Worm (Caenorhabditis elegans) whole organism, L4 larva: ENCODE results near the gene szy-20.

ENCODE experiments used
- F10B5.3 ChIP-seq: sonication (generic microtip); optimal IDR thresholded peaks from 2 replicates; lab custom pipeline; 2016; ENCODE audit warnings: mild to moderate bottlenecking, missing genetic modification characterization, missing compliant biosample characterization
- F49E8.2 ChIP-seq: sonication (generic microtip); optimal IDR thresholded peaks from 2 replicates; lab custom pipeline; 2016; ENCODE audit warnings: missing compliant biosample characterization, mild to moderate bottlenecking, missing genetic modification characterization, borderline replicate concordance
- R02D3.7 ChIP-seq: fragments of 150-350 bp; sonication (generic microtip); optimal IDR thresholded peaks from 3 replicates; lab custom pipeline; 2014; ENCODE audit warnings: missing biosample characterization, missing genetic modification characterization
- T20F7.1 ChIP-seq: fragments of 200-800 bp; sonication (Bioruptor generic); optimal IDR thresholded peaks from 2 replicates; lab custom pipeline; 2018; ENCODE audit warnings: mild to moderate bottlenecking, missing genetic modification characterization, missing compliant biosample characterization
- Y48G9A.11 ChIP-seq: fragments of 200-800 bp; sonication (Bioruptor generic); IDR thresholded peaks from 2 replicates; pipeline ENCODE4 v1.3.6; 2022; ENCODE audit warnings: missing genetic modification reagents, missing genetic modification characterization, missing compliant biosample characterization
- Y75B8A.6 ChIP-seq: fragments of 200-800 bp; sonication (Bioruptor generic); IDR thresholded peaks from 2 replicates; pipeline ENCODE4 v1.3.6; 2022; ENCODE audit warnings: missing genetic modification reagents, missing genetic modification characterization, missing compliant biosample characterization
- ZK546.5 ChIP-seq, 2 experiments: sonication (generic microtip); optimal IDR thresholded peaks; 2 replicates each; lab custom pipeline; 2017; ENCODE audit warnings: missing biosample characterization in 2 of 2, missing genetic modification characterization in 2 of 2
- aha-1 ChIP-seq: fragments of 150-350 bp; peaks from one replicate; lab custom pipeline; 2014; ENCODE audit warnings: missing biosample characterization, missing genetic modification characterization
- ama-1 ChIP-seq: fragments of 150-350 bp; optimal IDR thresholded peaks from 2 replicates; lab custom pipeline; 2014; ENCODE audit warnings: inconsistent platforms, mixed read lengths
- arid-1 ChIP-seq: fragments of 200-800 bp; sonication (Bioruptor generic); conservative IDR thresholded peaks from 2 replicates; pipeline ENCODE4 v1.3.6; 2022; ENCODE audit warnings: missing genetic modification reagents, missing genetic modification characterization, missing compliant biosample characterization
- ceh-20 ChIP-seq: fragments of 200-800 bp; sonication (Bioruptor generic); IDR thresholded peaks from 2 replicates; pipeline ENCODE4 v1.3.6; 2022; ENCODE audit warnings: missing genetic modification reagents, missing genetic modification characterization, missing compliant biosample characterization
- ceh-28 ChIP-seq: fragments of 150-350 bp; optimal IDR thresholded peaks from 2 replicates; lab custom pipeline; 2014; ENCODE audit warnings: missing biosample characterization, missing genetic modification reagents, missing genetic modification characterization
- ceh-62 ChIP-seq: sonication (generic microtip); optimal IDR thresholded peaks from 2 replicates; lab custom pipeline; 2017; ENCODE audit warnings: missing biosample characterization, missing genetic modification characterization
- ctbp-1 ChIP-seq: fragments of 200-800 bp; sonication (Bioruptor generic); IDR thresholded peaks from 2 replicates; pipeline ENCODE4 v1.3.6; 2022; ENCODE audit warnings: missing genetic modification reagents, missing genetic modification characterization, missing compliant biosample characterization
- daf-12 ChIP-seq: fragments of 150-350 bp; optimal IDR thresholded peaks from 2 replicates; lab custom pipeline; 2014; ENCODE audit warnings: missing biosample characterization, missing genetic modification reagents, missing genetic modification characterization
- daf-16 ChIP-seq, 3 experiments: sonication (generic microtip); optimal IDR thresholded peaks; 2 replicates each; lab custom pipeline; 2016 to 2017; ENCODE audit warnings: missing genetic modification characterization in 3 of 3, missing genetic modification reagents in 3 of 3, mild to moderate bottlenecking in 2 of 3, missing compliant biosample characterization in 2 of 3, missing biosample characterization in 1 of 3, moderate library complexity in 1 of 3
- daf-8 ChIP-seq: fragments of 200-800 bp; sonication (Bioruptor generic); IDR thresholded peaks from 2 replicates; pipeline ENCODE4 v1.3.6; 2022; ENCODE audit warnings: missing genetic modification characterization, missing compliant biosample characterization
- dpl-1 ChIP-seq: fragments of 150-350 bp; optimal IDR thresholded peaks from 2 replicates; lab custom pipeline; 2014; ENCODE audit warnings: missing biosample characterization, missing genetic modification reagents, missing genetic modification characterization
- duxl-1 ChIP-seq: sonication (generic microtip); optimal IDR thresholded peaks from 2 replicates; lab custom pipeline; 2016; ENCODE audit warnings: mild to moderate bottlenecking, missing genetic modification characterization, moderate library complexity, missing compliant biosample characterization; ENCODE audit not compliant: poor library complexity
- fos-1 ChIP-seq: fragments of 150-350 bp; optimal IDR thresholded peaks from 2 replicates; lab custom pipeline; 2014; ENCODE audit warnings: missing biosample characterization, missing genetic modification characterization
- hif-1 ChIP-seq, 2 experiments: sonication (generic microtip); optimal IDR thresholded peaks; 2 replicates each; lab custom pipeline; 2016 to 2017; ENCODE audit warnings: missing compliant biosample characterization in 2 of 2, missing genetic modification characterization in 2 of 2, missing genetic modification reagents in 2 of 2, missing genotype in 2 of 2, mild to moderate bottlenecking in 1 of 2
- hlh-11 ChIP-seq: fragments of 200-800 bp; sonication (Bioruptor generic); optimal IDR thresholded peaks from 2 replicates; lab custom pipeline; 2018; ENCODE audit warnings: mild to moderate bottlenecking, missing genetic modification characterization, missing compliant biosample characterization
- lin-15B ChIP-seq: fragments of 150-350 bp; sonication (generic microtip); optimal IDR thresholded peaks from 3 replicates; lab custom pipeline; 2014; ENCODE audit warnings: missing biosample characterization, missing genetic modification characterization
- lin-29 ChIP-seq: fragments of 200-800 bp; sonication (Bioruptor generic); IDR thresholded peaks from 2 replicates; pipeline ENCODE4 v1.3.6; 2022; ENCODE audit warnings: missing genetic modification reagents, missing genetic modification characterization, missing compliant biosample characterization
- lin-38 ChIP-seq: fragments of 200-800 bp; sonication (Bioruptor generic); IDR thresholded peaks from 2 replicates; pipeline ENCODE4 v1.3.6; 2022; ENCODE audit warnings: missing genetic modification reagents, missing genetic modification characterization, missing compliant biosample characterization
- lin-39 ChIP-seq: fragments of 150-350 bp; optimal IDR thresholded peaks from 2 replicates; lab custom pipeline; 2014; ENCODE audit warnings: missing biosample characterization, missing genetic modification reagents, missing genetic modification characterization
- mdt-29 ChIP-seq: fragments of 200-800 bp; sonication (Bioruptor generic); IDR thresholded peaks from 2 replicates; pipeline ENCODE4 v1.3.6; 2022; ENCODE audit warnings: missing genetic modification reagents, missing genetic modification characterization, missing compliant biosample characterization
- mep-1 ChIP-seq: fragments of 150-350 bp; sonication (generic microtip); optimal IDR thresholded peaks from 3 replicates; lab custom pipeline; 2014; ENCODE audit warnings: missing biosample characterization, missing genetic modification characterization
- mes-2 ChIP-seq: sonication (generic microtip); optimal IDR thresholded peaks from 2 replicates; lab custom pipeline; 2016; ENCODE audit warnings: missing genotype, mild to moderate bottlenecking, missing genetic modification characterization, missing compliant biosample characterization; ENCODE audit not compliant: poor library complexity, severe bottlenecking
- mxl-2 ChIP-seq: fragments of 200-800 bp; sonication (Bioruptor generic); conservative IDR thresholded peaks from 2 replicates; pipeline ENCODE4 v1.3.6; 2022; ENCODE audit warnings: missing genetic modification reagents, missing genetic modification characterization, missing compliant biosample characterization
- mxl-3 ChIP-seq: fragments of 200-800 bp; sonication (Bioruptor generic); optimal IDR thresholded peaks from 2 replicates; lab custom pipeline; 2018; ENCODE audit warnings: mild to moderate bottlenecking, missing genetic modification characterization, missing compliant biosample characterization
- nhr-11 ChIP-seq: fragments of 150-350 bp; optimal IDR thresholded peaks from 2 replicates; lab custom pipeline; 2014; ENCODE audit warnings: missing biosample characterization, missing genetic modification characterization
- nhr-237 ChIP-seq: sonication (generic microtip); optimal IDR thresholded peaks from 2 replicates; lab custom pipeline; 2017; ENCODE audit warnings: missing biosample characterization, missing genetic modification characterization
- nhr-28 ChIP-seq: fragments of 150-350 bp; optimal IDR thresholded peaks from 2 replicates; lab custom pipeline; 2014; ENCODE audit warnings: missing biosample characterization, missing genetic modification characterization
- nhr-41 ChIP-seq: fragments of 200-800 bp; sonication (Bioruptor generic); IDR thresholded peaks from 2 replicates; pipeline ENCODE4 v1.3.6; 2022; ENCODE audit warnings: missing genetic modification reagents, missing genetic modification characterization, missing compliant biosample characterization
- nhr-42 ChIP-seq: fragments of 200-800 bp; sonication (Bioruptor generic); IDR thresholded peaks from 2 replicates; pipeline ENCODE4 v1.3.6; 2022; ENCODE audit warnings: missing genetic modification characterization, missing compliant biosample characterization
- nhr-6 ChIP-seq: fragments of 150-350 bp; optimal IDR thresholded peaks from 2 replicates; lab custom pipeline; 2014; ENCODE audit warnings: missing biosample characterization, missing genetic modification characterization
- nhr-77 ChIP-seq: fragments of 150-350 bp; optimal IDR thresholded peaks from 2 replicates; lab custom pipeline; 2014; ENCODE audit warnings: missing biosample characterization, missing genetic modification characterization
- pqm-1 ChIP-seq: sonication (generic microtip); optimal IDR thresholded peaks from 2 replicates; lab custom pipeline; 2017; ENCODE audit warnings: missing biosample characterization, missing genetic modification characterization
- spr-3 ChIP-seq: fragments of 200-800 bp; sonication (Bioruptor generic); optimal IDR thresholded peaks from 2 replicates; lab custom pipeline; 2018; ENCODE audit warnings: mild to moderate bottlenecking, missing genetic modification characterization, missing compliant biosample characterization
- tag-97 ChIP-seq: fragments of 200-800 bp; sonication (Bioruptor generic); IDR thresholded peaks from 2 replicates; pipeline ENCODE4 v1.3.6; 2022; ENCODE audit warnings: missing genetic modification characterization, missing compliant biosample characterization
- tra-1 ChIP-seq: fragments of 200-800 bp; sonication (Bioruptor generic); IDR thresholded peaks from 2 replicates; pipeline ENCODE4 v1.3.6; 2022; ENCODE audit warnings: missing genetic modification reagents, missing genetic modification characterization, missing compliant biosample characterization
- unc-130 ChIP-seq: sonication (generic microtip); optimal IDR thresholded peaks from 2 replicates; lab custom pipeline; 2016; ENCODE audit warnings: missing genetic modification reagents, missing genetic modification characterization, missing compliant biosample characterization
- vab-7 ChIP-seq: fragments of 200-800 bp; sonication (Bioruptor generic); IDR thresholded peaks from 2 replicates; pipeline ENCODE4 v1.3.6; 2022; ENCODE audit warnings: missing genetic modification reagents, missing genetic modification characterization, missing compliant biosample characterization
- zag-1 ChIP-seq: fragments of 150-350 bp; optimal IDR thresholded peaks from 2 replicates; lab custom pipeline; 2014; ENCODE audit warnings: missing biosample characterization, missing genetic modification characterization
- zfp-2 ChIP-seq: sonication (generic microtip); optimal IDR thresholded peaks from 2 replicates; lab custom pipeline; 2016; ENCODE audit warnings: mild to moderate bottlenecking, missing genetic modification characterization, missing compliant biosample characterization
- zfp-3 ChIP-seq: fragments of 200-800 bp; sonication (Bioruptor generic); conservative IDR thresholded peaks from 2 replicates; pipeline ENCODE4 v1.3.6; 2022; ENCODE audit warnings: missing genetic modification reagents, missing genetic modification characterization, missing compliant biosample characterization
- zip-2 ChIP-seq: fragments of 150-350 bp; optimal IDR thresholded peaks from 2 replicates; lab custom pipeline; 2014; ENCODE audit warnings: missing biosample characterization, missing genetic modification characterization
- ztf-7 ChIP-seq: fragments of 150-350 bp; optimal IDR thresholded peaks from 2 replicates; lab custom pipeline; 2014; ENCODE audit warnings: missing biosample characterization, missing genetic modification characterization

Gene szy-20

ce11 chrII:8969251-8970183 is at the start of gene szy-20, which contains the start of gene C18E9.5:
Gene szy-20, minus strand, starts transcription at chrII:8969333.
Gene C18E9.5, plus strand, starts transcription at chrII:8969980.
- TF ChIP-seq nhr-41 (GFP tag; lab: Robert Waterston, UW): no peak
- no peak for TF ChIP-seq daf-8 (GFP tag; lab: Robert Waterston, UW)
- peak; percentile 52; the same call in 1 of the 2 replicates for TF ChIP-seq nhr-42 (GFP tag; lab: Robert Waterston, UW)
- TF ChIP-seq zag-1 (tag; lab: Kevin White, UChicago): no peak
- no peak for TF ChIP-seq ZK546.5 (tag; optimal IDR thresholded peaks at IDR 0.05; lab: Kevin White, UChicago)
- TF ChIP-seq hif-1 (tag; optimal IDR thresholded peaks at IDR 0.05; lab: Kevin White, UChicago): peak in 1 of 2 experiments; percentile 60
- peak; percentile 55 for TF ChIP-seq unc-130 (GFP tag; lab: Kevin White, UChicago)
- no peak for TF ChIP-seq ama-1
- peak; percentile 48 for TF ChIP-seq hlh-11
- TF ChIP-seq aha-1 (tag; lab: Kevin White, UChicago): no peak
- no peak for TF ChIP-seq fos-1 (tag; lab: Kevin White, UChicago)
- TF ChIP-seq mxl-2 (GFP tag; lab: Robert Waterston, UW): no peak
- peak; percentile 89 for TF ChIP-seq pqm-1 (tag; lab: Kevin White, UChicago)
- TF ChIP-seq nhr-11: peak; percentile 41
- peak; percentile 46 for TF ChIP-seq nhr-6
- no peak for TF ChIP-seq tra-1 (GFP tag; lab: Robert Waterston, UW)
- no peak for TF ChIP-seq R02D3.7
- TF ChIP-seq spr-3 (GFP tag; lab: Kevin White, UChicago): no peak
- TF ChIP-seq nhr-237: no peak
- TF ChIP-seq T20F7.1 (GFP tag; lab: Kevin White, UChicago): peak; percentile 87
- TF ChIP-seq ceh-20 (GFP tag; lab: Robert Waterston, UW): peak; percentile 48; the same call in 1 of the 2 replicates
- TF ChIP-seq zip-2 (tag; lab: Kevin White, UChicago): no peak
- peak; percentile 32 for TF ChIP-seq F49E8.2
- no peak for TF ChIP-seq ceh-28
- no peak for TF ChIP-seq lin-29 (GFP tag; lab: Robert Waterston, UW)
- peak; percentile 52; the same call in 1 of the 2 replicates for TF ChIP-seq ctbp-1 (GFP tag; lab: Robert Waterston, UW)
- TF ChIP-seq mep-1 (tag; lab: Kevin White, UChicago): peak; percentile 82
- no peak for TF ChIP-seq F10B5.3 (tag; lab: Kevin White, UChicago)
- peak; percentile 75 for TF ChIP-seq mes-2
- no peak for TF ChIP-seq ztf-7 (tag; lab: Kevin White, UChicago)
- peak; percentile 20 for TF ChIP-seq nhr-28 (tag; lab: Kevin White, UChicago)
- TF ChIP-seq lin-15B (tag; lab: Kevin White, UChicago): no peak
- no peak for TF ChIP-seq daf-12 (tag; lab: Kevin White, UChicago)
- no peak for TF ChIP-seq lin-39 (tag; lab: Kevin White, UChicago)
- peak; percentile 96 for TF ChIP-seq dpl-1
- no peak for TF ChIP-seq mdt-29
- no peak for TF ChIP-seq duxl-1 (tag; lab: Kevin White, UChicago)
- 0 out of 2 replicates have a peak, but pooled peaks have one; percentile 13 for TF ChIP-seq vab-7 (GFP tag; lab: Robert Waterston, UW)
- TF ChIP-seq ceh-62 (tag; lab: Kevin White, UChicago): no peak
- TF ChIP-seq arid-1 (GFP tag; lab: Robert Waterston, UW): peak; percentile 56; the same call in 1 of the 2 replicates
- TF ChIP-seq tag-97 (GFP tag; lab: Robert Waterston, UW): no peak
- no peak for TF ChIP-seq Y75B8A.6 (GFP tag; lab: Robert Waterston, UW)
- TF ChIP-seq zfp-3: no peak
- TF ChIP-seq zfp-2: no peak
- TF ChIP-seq mxl-3 (GFP tag; lab: Kevin White, UChicago): no peak
- no peak for TF ChIP-seq Y48G9A.11 (GFP tag; lab: Robert Waterston, UW)
- TF ChIP-seq nhr-77: peak; percentile 43
- peak; percentile 75 for TF ChIP-seq lin-38 (GFP tag; lab: Robert Waterston, UW)
- TF ChIP-seq daf-16 (GFP tag; optimal IDR thresholded peaks at IDR 0.05; lab: Kevin White, UChicago): peak in 1 of 2 experiments; percentile 58
- TF ChIP-seq daf-16 (tag; optimal IDR thresholded peaks at IDR 0.05; lab: Kevin White, UChicago): peak; percentile 11
